Worm (Caenorhabditis elegans) whole organism, midembryonic: Measurements from ENCODE around the gene str-25.

Experiments used
- cog-1 ChIP-seq: sonication (generic microtip); optimal IDR thresholded peaks from 2 replicates; lab custom pipeline; 2016; ENCODE audit warnings: missing genetic modification characterization, missing compliant biosample characterization
- flt-1 ChIP-seq: fragments of 200-800 bp; sonication (Bioruptor generic); IDR thresholded peaks from 2 replicates; pipeline ENCODE4 v1.3.6; 2022; ENCODE audit warnings: missing genetic modification characterization, missing compliant biosample characterization
- klf-2 ChIP-seq: fragments of 200-800 bp; sonication (Bioruptor generic); conservative IDR thresholded peaks from 2 replicates; pipeline ENCODE4 v1.3.6; 2022; ENCODE audit warnings: missing genetic modification reagents, missing genetic modification characterization, missing compliant biosample characterization
- tab-1 ChIP-seq: fragments of 200-800 bp; sonication (Bioruptor generic); IDR thresholded peaks from 2 replicates; pipeline ENCODE4 v1.3.6; 2022; ENCODE audit warnings: missing genetic modification characterization, missing compliant biosample characterization
- ztf-23 ChIP-seq: fragments of 200-800 bp; sonication (Bioruptor generic); IDR thresholded peaks from 2 replicates; pipeline ENCODE4 v1.3.6; 2022; ENCODE audit warnings: missing genetic modification reagents, missing genetic modification characterization, missing compliant biosample characterization
- ztf-29 ChIP-seq: fragments of 200-800 bp; sonication (Bioruptor generic); IDR thresholded peaks from 2 replicates; pipeline ENCODE4 v1.3.6; 2022; ENCODE audit warnings: missing genetic modification reagents, missing genetic modification characterization, missing compliant biosample characterization

DNA sequence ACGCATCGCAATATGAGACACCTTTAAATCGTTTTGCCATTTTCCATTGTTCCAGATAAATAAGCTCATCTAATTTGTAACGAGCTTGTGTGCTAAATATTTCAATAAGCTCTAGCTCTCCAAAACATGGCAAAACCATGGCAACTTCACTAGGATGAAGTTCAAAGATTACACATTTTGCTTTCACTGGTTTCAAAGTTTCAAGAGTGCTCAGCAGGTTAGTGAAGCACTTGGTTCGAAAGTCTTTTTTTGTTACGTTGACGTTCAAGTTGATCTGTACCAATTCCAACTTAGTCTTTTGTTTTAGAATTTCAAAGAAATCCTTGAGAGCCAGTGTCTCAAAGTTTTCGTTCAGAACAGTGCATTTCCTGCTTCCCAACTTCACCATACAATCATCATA is 26.9 kb downstream of the str-25 start, which contains the start of gene fbxa-18:
- TF ChIP-seq klf-2 (GFP tag; lab: Robert Waterston, UW) (no peak), flt-1 (no peak), ztf-23 (no peak), ztf-29 (GFP tag; lab: Robert Waterston, UW) (no peak), cog-1 (tag; lab: Kevin White, UChicago) (no peak), tab-1 (no peak)
